Worm (Caenorhabditis elegans) whole organism, L3 larva: ENCODE measurements around the gene C09B7.2.

ENCODE experiments used
- ama-1 ChIP-seq: fragments of 150-350 bp; optimal IDR thresholded peaks from 2 replicates; lab custom pipeline; 2018
- ceh-9 ChIP-seq: sonication (generic microtip); optimal IDR thresholded peaks from 2 replicates; lab custom pipeline; 2018; ENCODE audit warnings: missing biosample characterization, missing genetic modification characterization
- fkh-10 ChIP-seq: sonication (generic microtip); optimal IDR thresholded peaks from 2 replicates; lab custom pipeline; 2017; ENCODE audit warnings: missing biosample characterization, missing genetic modification reagents, missing genetic modification characterization
- hmg-11 ChIP-seq: sonication (generic microtip); optimal IDR thresholded peaks from 2 replicates; lab custom pipeline; 2016; ENCODE audit warnings: missing genetic modification characterization, missing compliant biosample characterization
- lin-39 ChIP-seq: fragments of 150-350 bp; optimal IDR thresholded peaks from 2 replicates; lab custom pipeline; 2018; ENCODE audit warnings: missing biosample characterization, missing genetic modification reagents, missing genetic modification characterization
- nhr-11 ChIP-seq: fragments of 150-350 bp; optimal IDR thresholded peaks from 2 replicates; lab custom pipeline; 2014; ENCODE audit warnings: missing biosample characterization, missing genetic modification characterization
- nhr-23 ChIP-seq: fragments of 150-350 bp; optimal IDR thresholded peaks from 2 replicates; lab custom pipeline; 2014; ENCODE audit warnings: missing biosample characterization, missing genetic modification reagents, missing genetic modification characterization
- nhr-237 ChIP-seq: fragments of 150-350 bp; optimal IDR thresholded peaks from 2 replicates; lab custom pipeline; 2014; ENCODE audit warnings: missing biosample characterization, missing genetic modification characterization
- nhr-28 ChIP-seq: fragments of 150-350 bp; optimal IDR thresholded peaks from 2 replicates; lab custom pipeline; 2014; ENCODE audit warnings: missing biosample characterization, missing genetic modification characterization
- nhr-76 ChIP-seq: fragments of 150-350 bp; sonication (generic microtip); optimal IDR thresholded peaks from 5 replicates; lab custom pipeline; 2014; ENCODE audit warnings: missing biosample characterization, missing genetic modification characterization
- snpc-4 ChIP-seq: fragments of 150-350 bp; optimal IDR thresholded peaks from 2 replicates; lab custom pipeline; 2014; ENCODE audit warnings: missing biosample characterization, missing genetic modification characterization
- unc-62 ChIP-seq: fragments of 150-350 bp; sonication (generic microtip); optimal IDR thresholded peaks from 4 replicates; lab custom pipeline; 2014; ENCODE audit warnings: missing biosample characterization, missing genetic modification reagents, missing genetic modification characterization
- zag-1 ChIP-seq: fragments of 150-350 bp; optimal IDR thresholded peaks from 2 replicates; lab custom pipeline; 2014; ENCODE audit warnings: missing biosample characterization, missing genetic modification characterization
- ztf-11 ChIP-seq: fragments of 150-350 bp; optimal IDR thresholded peaks from 2 replicates; lab custom pipeline; 2014; ENCODE audit warnings: missing biosample characterization, missing genetic modification characterization

ce11 chrX:2626153-2626552 is 41.8 kb upstream of the C09B7.2 start:
- TF ChIP-seq nhr-76 (tag; lab: Kevin White, UChicago) (no peak), nhr-11 (tag; lab: Kevin White, UChicago) (no peak), lin-39 (tag; lab: Kevin White, UChicago) (no peak), ama-1 (lab: Kevin White, UChicago) (no peak), ceh-9 (tag; lab: Kevin White, UChicago) (no peak), zag-1 (no peak), nhr-23 (no peak), fkh-10 (GFP tag; lab: Kevin White, UChicago) (no peak), ztf-11 (tag; lab: Kevin White, UChicago) (no peak), nhr-237 (tag; lab: Kevin White, UChicago) (no peak), unc-62 (GFP tag; lab: Kevin White, UChicago) (no peak), hmg-11 (tag; lab: Kevin White, UChicago) (no peak), nhr-28 (tag; lab: Kevin White, UChicago) (no peak), snpc-4 (peak; percentile 9)
